Worm (Caenorhabditis elegans): Measurements from ENCODE around the gene madd-3.

DNA sequence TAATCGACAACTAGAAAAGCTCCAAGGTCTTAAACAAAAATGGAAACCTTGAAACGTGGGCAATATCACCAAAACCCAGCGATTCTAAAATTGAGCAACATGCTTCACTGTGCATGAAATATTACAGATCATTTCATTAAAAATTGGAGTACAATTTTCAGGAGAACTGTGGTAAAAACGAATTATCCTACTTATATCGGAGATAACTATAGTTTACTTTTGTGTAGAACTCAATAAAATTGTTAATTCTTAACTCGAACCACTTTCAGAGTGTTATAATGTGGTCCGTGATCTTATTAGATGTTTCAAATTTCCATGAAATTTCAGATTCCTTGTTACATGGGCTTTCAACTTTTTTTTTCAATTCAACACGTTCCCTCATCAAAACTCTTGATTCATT is 38.8 kb upstream of the madd-3 start, which contains the start of gene K04G11.1:
- TF ChIP-seq nhr-43 (tag; optimal IDR thresholded peaks at IDR 0.05; ENCODE audit: poor library complexity, severe bottlenecking) (no peak), nhr-76 (tag; optimal IDR thresholded peaks at IDR 0.05) (no peak), ceh-82 (tag; optimal IDR thresholded peaks at IDR 0.05) (no peak), nhr-23 (tag; optimal IDR thresholded peaks at IDR 0.05) (no peak), elt-2 (tag; optimal IDR thresholded peaks at IDR 0.05) (no peak), mdl-1 (tag; optimal IDR thresholded peaks at IDR 0.05) (no peak), elt-3 (tag; optimal IDR thresholded peaks at IDR 0.05) (no peak), nhr-11 (tag; optimal IDR thresholded peaks at IDR 0.05) (no peak), pha-4 (tag; optimal IDR thresholded peaks at IDR 0.05) (no peak), snpc-4 (tag; optimal IDR thresholded peaks at IDR 0.05) (no peak), nhr-28 (tag; optimal IDR thresholded peaks at IDR 0.05) (no peak), ceh-9 (tag; optimal IDR thresholded peaks at IDR 0.05) (no peak), ZK546.5 (tag; optimal IDR thresholded peaks at IDR 0.05) (no peak)

All from whole organism, L3 larva.